Worm (Caenorhabditis elegans) whole organism, midembryonic: Measurements from ENCODE around the gene ubc-24.

Source experiments
- med-1 ChIP-seq: sonication (generic microtip); optimal IDR thresholded peaks from 2 replicates; lab custom pipeline; 2017; ENCODE audit warnings: missing genetic modification characterization, mild to moderate bottlenecking, missing compliant biosample characterization, antibody characterized with exemption, missing genetic modification reagents; ENCODE audit not compliant: insufficient read depth
- ztf-23 ChIP-seq: fragments of 200-800 bp; sonication (Bioruptor generic); IDR thresholded peaks from 2 replicates; pipeline ENCODE4 v1.3.6; 2022; ENCODE audit warnings: missing genetic modification reagents, missing genetic modification characterization, missing compliant biosample characterization

ce11 chrII:8454513-8454912 is 49.1 kb downstream of the ubc-24 start, which contains the start of gene F22B5.5:
- no peak for TF ChIP-seq med-1 (GFP tag; lab: Kevin White, UChicago)
- TF ChIP-seq ztf-23: no peak
